Fruit fly (Drosophila melanogaster): Measurements from ENCODE around the gene Mp.

Gene Mp

DNA sequence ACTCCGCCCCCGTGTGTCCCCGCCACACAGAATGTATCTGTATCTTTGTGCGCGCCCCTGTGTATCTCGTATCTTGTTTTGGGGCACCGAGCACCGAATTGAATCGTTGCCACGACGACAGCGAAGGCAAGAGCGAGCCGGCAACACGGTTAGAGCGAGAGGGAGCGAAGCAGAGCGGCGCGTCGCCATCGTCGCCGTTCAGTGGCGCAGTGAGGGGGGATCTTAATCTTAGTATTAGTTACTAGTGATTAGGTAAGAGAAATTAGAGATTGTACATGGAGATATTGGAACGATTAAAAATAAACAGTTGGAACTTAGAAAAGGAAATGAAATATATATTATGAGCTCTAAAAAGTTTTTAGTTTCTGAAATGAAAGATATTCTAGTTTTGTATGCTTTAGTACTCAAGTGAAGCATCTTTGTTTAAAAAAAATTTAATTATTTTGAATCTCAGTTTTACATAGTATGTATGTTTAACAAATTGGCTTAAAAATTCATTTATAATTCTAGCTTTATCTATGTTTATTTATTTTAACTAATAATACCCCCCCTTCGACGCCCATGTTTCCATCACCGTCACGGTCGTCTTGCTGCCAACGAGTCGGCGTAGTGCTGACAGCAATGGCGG is 9.6 kb upstream of the Mp start (continued):
- TF ChIP-seq Spps (tag; optimal IDR thresholded peaks at IDR 0.05) (peak; percentile 86), CG1602 (GFP tag; optimal IDR thresholded peaks at IDR 0.05) (peak; percentile 87), hbn (GFP tag; IDR thresholded peaks at IDR 0.05; ENCODE audit: partially characterized antibody) (no peak), Fer2 (tag; optimal IDR thresholded peaks at IDR 0.05) (peak; percentile 68), tx (GFP tag; optimal IDR thresholded peaks at IDR 0.05) (peak; percentile 37), CG8944 (GFP tag; optimal IDR thresholded peaks at IDR 0.05) (peak; percentile 63), Antp (GFP tag; optimal IDR thresholded peaks at IDR 0.05) (peak; percentile 61), CG7745 (tag; optimal IDR thresholded peaks at IDR 0.05) (no peak), pb (GFP tag; optimal IDR thresholded peaks at IDR 0.05) (peak; percentile 59), bab2 (GFP tag; optimal IDR thresholded peaks at IDR 0.05) (peak; percentile 69), CG1233 (GFP tag; optimal IDR thresholded peaks at IDR 0.05) (peak; percentile 92), CG12104 (GFP tag; optimal IDR thresholded peaks at IDR 0.05) (peak; percentile 96), vvl (GFP tag; IDR thresholded peaks at IDR 0.05) (peak; percentile 87), Scr (GFP tag; IDR thresholded peaks at IDR 0.05; ENCODE audit: partially characterized antibody) (0 out of 2 replicates have a peak, but pooled peaks have one; percentile 8), Stat92E (GFP tag; optimal IDR thresholded peaks at IDR 0.05) (peak in 1 of 3 experiments; percentile 33), toy (GFP tag; IDR thresholded peaks at IDR 0.05) (0 out of 2 replicates have a peak, but pooled peaks have one; percentile 36), D19B (GFP tag; optimal IDR thresholded peaks at IDR 0.05) (peak; percentile 90), unc-4 (GFP tag; IDR thresholded peaks at IDR 0.05; ENCODE audit: partially characterized antibody) (no peak), sens-2 (GFP tag; IDR thresholded peaks at IDR 0.05) (no peak), BEAF-32 (GFP tag; optimal IDR thresholded peaks at IDR 0.05) (no peak), Dip2 (GFP tag; IDR thresholded peaks at IDR 0.05) (no peak), wdn (GFP tag; IDR thresholded peaks at IDR 0.05) (peak; percentile 62; the same call in 1 of the 2 replicates), CG6791 (GFP tag; IDR thresholded peaks at IDR 0.05; ENCODE audit: partially characterized antibody) (no peak), pfk (GFP tag; optimal IDR thresholded peaks at IDR 0.05) (no peak), dmrt11E (tag; optimal IDR thresholded peaks at IDR 0.05) (peak; percentile 92), CG33213 (GFP tag; optimal IDR thresholded peaks at IDR 0.05) (no peak), CG18476 (GFP tag; optimal IDR thresholded peaks at IDR 0.05) (peak; percentile 90), nmo (GFP tag; optimal IDR thresholded peaks at IDR 0.05) (peak; percentile 96), CG2199 (GFP tag; IDR thresholded peaks at IDR 0.05) (0 out of 3 replicates have a peak, but pooled peaks have one; percentile 11), CG2678 (tag; optimal IDR thresholded peaks at IDR 0.05) (peak; percentile 98), CG10431 (GFP tag; optimal IDR thresholded peaks at IDR 0.05) (peak; percentile 65), tap (tag; optimal IDR thresholded peaks at IDR 0.05) (peak; percentile 90), Hmx (GFP tag; optimal IDR thresholded peaks at IDR 0.05) (peak; percentile 80), zfh2 (GFP tag; optimal IDR thresholded peaks at IDR 0.05) (peak; percentile 64), Ptx1 (GFP tag; IDR thresholded peaks at IDR 0.05) (peak; percentile 91), nom (GFP tag; optimal IDR thresholded peaks at IDR 0.05) (peak; percentile 69), Bgb (GFP tag; IDR thresholded peaks at IDR 0.05; ENCODE audit: partially characterized antibody) (no peak; the same call in 1 of the 2 replicates), CG16815 (GFP tag; optimal IDR thresholded peaks at IDR 0.05) (peak; percentile 92), HLHmδ (GFP tag; optimal IDR thresholded peaks at IDR 0.05) (no peak), bsh (GFP tag; optimal IDR thresholded peaks at IDR 0.05) (peak; percentile 29 to 84), NfI (GFP tag; optimal IDR thresholded peaks at IDR 0.05) (peak; percentile 74), fd64A (GFP tag; optimal IDR thresholded peaks at IDR 0.05) (peak; percentile 36), MTF-1 (GFP tag; optimal IDR thresholded peaks at IDR 0.05; ENCODE audit: borderline replicate concordance) (peak; percentile 58), CG14667 (GFP tag; IDR thresholded peaks at IDR 0.05) (peak; percentile 88), CG9797 (GFP tag; optimal IDR thresholded peaks at IDR 0.05) (peak; percentile 25), Drgx (GFP tag; IDR thresholded peaks at IDR 0.05) (peak; percentile 70), CHES-1-like (GFP tag; optimal IDR thresholded peaks at IDR 0.05) (peak; percentile 27), CG34376 (GFP tag; optimal IDR thresholded peaks at IDR 0.05) (peak; percentile 88)
